Fruit fly (Drosophila melanogaster) whole organism, embryonic: ENCODE results near the gene Kdm2.

Experiments used
- Asciz ChIP-seq: fragments of 200-800 bp; sonication (Bioruptor generic); optimal IDR thresholded peaks from 2 replicates; lab custom pipeline; 2017; ENCODE audit warnings: missing biosample characterization, mild to moderate bottlenecking, missing genetic modification characterization, missing genetic modification reagents
- Blimp-1 ChIP-seq: fragments of 200-800 bp; sonication (Bioruptor generic); optimal IDR thresholded peaks from 3 replicates; lab custom pipeline; 2018; ENCODE audit warnings: missing biosample characterization, missing genetic modification characterization, mild to moderate bottlenecking, moderate library complexity, missing genetic modification reagents
- CG11560 ChIP-seq: fragments of 200-800 bp; sonication (Bioruptor generic); IDR thresholded peaks from 3 replicates; pipeline ENCODE4 v1.3.6; 2022; ENCODE audit warnings: missing biosample characterization, missing genetic modification characterization
- CG12299 ChIP-seq: fragments of 200-800 bp; sonication (Bioruptor generic); optimal IDR thresholded peaks from 2 replicates; lab custom pipeline; 2018; ENCODE audit warnings: missing biosample characterization, mild to moderate bottlenecking, missing genetic modification characterization
- CG12769 ChIP-seq: fragments of 200-800 bp; sonication (Bioruptor generic); optimal IDR thresholded peaks from 2 replicates; lab custom pipeline; 2019; ENCODE audit warnings: missing biosample characterization, mild to moderate bottlenecking, missing genetic modification characterization, moderate library complexity
- CG13287 ChIP-seq: fragments of 200-800 bp; sonication (Bioruptor generic); IDR thresholded peaks from 2 replicates; pipeline ENCODE4 v1.3.6; 2022; ENCODE audit warnings: missing biosample characterization, missing genetic modification characterization; ENCODE audit not compliant: partially characterized antibody
- CG15601 ChIP-seq: fragments of 200-800 bp; sonication (Bioruptor generic); optimal IDR thresholded peaks from 3 replicates; lab custom pipeline; 2019; ENCODE audit warnings: missing biosample characterization, mild to moderate bottlenecking, missing genetic modification characterization, moderate library complexity
- CG1603 ChIP-seq: fragments of 200-800 bp; sonication (Bioruptor generic); optimal IDR thresholded peaks from 2 replicates; lab custom pipeline; 2019; ENCODE audit warnings: missing biosample characterization, mild to moderate bottlenecking, missing genetic modification characterization, moderate library complexity
- CG17568 ChIP-seq: fragments of 200-800 bp; sonication (Bioruptor generic); optimal IDR thresholded peaks from 2 replicates; lab custom pipeline; 2018; ENCODE audit warnings: missing biosample characterization, mild to moderate bottlenecking, missing genetic modification characterization, moderate library complexity
- CG2199 ChIP-seq: fragments of 200-800 bp; sonication (Bioruptor generic); IDR thresholded peaks from 3 replicates; pipeline ENCODE4 v1.3.6; 2022; ENCODE audit warnings: missing biosample characterization, missing genetic modification characterization
- CG31365 ChIP-seq: fragments of 200-800 bp; sonication (Bioruptor generic); optimal IDR thresholded peaks from 2 replicates; lab custom pipeline; 2018; ENCODE audit warnings: missing biosample characterization, mild to moderate bottlenecking, missing genetic modification characterization
- CG34376 ChIP-seq: fragments of 200-800 bp; sonication (Bioruptor generic); optimal IDR thresholded peaks from 2 replicates; lab custom pipeline; 2018; ENCODE audit warnings: missing biosample characterization, mild to moderate bottlenecking, missing genetic modification characterization
- CG4707 ChIP-seq: fragments of 200-800 bp; sonication (Bioruptor generic); optimal IDR thresholded peaks from 2 replicates; lab custom pipeline; 2018; ENCODE audit warnings: missing biosample characterization, mild to moderate bottlenecking, missing genetic modification characterization, moderate library complexity
- CG8290 ChIP-seq, 3 experiments: fragments of 200-800 bp; sonication (Bioruptor generic); optimal IDR thresholded peaks; 2 replicates each; lab custom pipeline; 2016 to 2019; ENCODE audit warnings: missing biosample characterization in 3 of 3, missing genetic modification characterization in 3 of 3, mild to moderate bottlenecking in 2 of 3, moderate library complexity in 1 of 3
- CG9437 ChIP-seq: fragments of 200-800 bp; sonication (Bioruptor generic); optimal IDR thresholded peaks from 2 replicates; lab custom pipeline; 2018; ENCODE audit warnings: missing biosample characterization, mild to moderate bottlenecking, missing genetic modification characterization
- CG9727 ChIP-seq: fragments of 200-800 bp; sonication (Bioruptor generic); optimal IDR thresholded peaks from 3 replicates; lab custom pipeline; 2017; ENCODE audit warnings: missing biosample characterization, mild to moderate bottlenecking, missing genetic modification characterization
- CG9932 ChIP-seq: fragments of 200-800 bp; sonication (Bioruptor generic); IDR thresholded peaks from 2 replicates; pipeline ENCODE4 v1.3.6; 2022; ENCODE audit warnings: missing biosample characterization, missing genetic modification characterization
- D19A ChIP-seq: fragments of 200-800 bp; optimal IDR thresholded peaks from 3 replicates; lab custom pipeline; 2019; ENCODE audit warnings: missing biosample characterization, mild to moderate bottlenecking, missing genetic modification characterization, moderate library complexity
- H15 ChIP-seq: fragments of 200-800 bp; sonication (Bioruptor generic); IDR thresholded peaks from 3 replicates; pipeline ENCODE4 v1.3.6; 2022; ENCODE audit warnings: missing biosample characterization, missing genetic modification characterization
- HmgD ChIP-seq: fragments of 200-800 bp; sonication (Bioruptor generic); optimal IDR thresholded peaks from 3 replicates; lab custom pipeline; 2016; ENCODE audit warnings: missing biosample characterization, missing genetic modification characterization
- MESR4 ChIP-seq: fragments of 200-800 bp; sonication (Bioruptor generic); optimal IDR thresholded peaks from 2 replicates; lab custom pipeline; 2018; ENCODE audit warnings: missing biosample characterization, mild to moderate bottlenecking, missing genetic modification characterization, moderate library complexity
- Med ChIP-seq: fragments of 200-800 bp; sonication (Bioruptor generic); peaks from one replicate; lab custom pipeline; 2016; ENCODE audit warnings: missing biosample characterization, missing genetic modification characterization, mild to moderate bottlenecking, inconsistent platforms, moderate library complexity
- NC2β ChIP-seq: fragments of 200-800 bp; sonication (Bioruptor generic); optimal IDR thresholded peaks from 2 replicates; lab custom pipeline; 2016; ENCODE audit warnings: missing biosample characterization, missing genetic modification characterization
- Pdp1 ChIP-seq, 2 experiments: fragments of 200-800 bp; sonication (Bioruptor generic); optimal IDR thresholded peaks; 3 replicates each; lab custom pipeline; 2016; ENCODE audit warnings: missing biosample characterization in 2 of 2, missing genetic modification characterization in 2 of 2, mild to moderate bottlenecking in 1 of 2, moderate library complexity in 1 of 2
- Ssrp ChIP-seq: fragments of 200-800 bp; sonication (Bioruptor generic); optimal IDR thresholded peaks from 2 replicates; lab custom pipeline; 2018; ENCODE audit warnings: missing biosample characterization, mild to moderate bottlenecking, missing genetic modification characterization, moderate library complexity
- YL-1 ChIP-seq: fragments of 200-800 bp; sonication (Bioruptor generic); optimal IDR thresholded peaks from 3 replicates; lab custom pipeline; 2017; ENCODE audit warnings: missing biosample characterization, mild to moderate bottlenecking, missing genetic modification characterization
- cg ChIP-seq: fragments of 200-800 bp; sonication (Bioruptor generic); optimal IDR thresholded peaks from 3 replicates; lab custom pipeline; 2019; ENCODE audit warnings: missing biosample characterization, mild to moderate bottlenecking, missing genetic modification characterization, moderate library complexity
- crp ChIP-seq, 2 experiments: fragments of 200-800 bp; sonication (Bioruptor generic); optimal IDR thresholded peaks; 2 replicates in 1 of 2; 3 replicates in 1 of 2; lab custom pipeline; 2017; ENCODE audit warnings: missing biosample characterization in 2 of 2, missing genetic modification characterization in 2 of 2, mild to moderate bottlenecking in 1 of 2, moderate library complexity in 1 of 2
- danr ChIP-seq: fragments of 200-800 bp; sonication (Bioruptor generic); IDR thresholded peaks from 2 replicates; pipeline ENCODE4 v1.3.6; 2022; ENCODE audit warnings: missing biosample characterization, missing genetic modification characterization
- disco-r ChIP-seq: fragments of 200-800 bp; sonication (Bioruptor generic); optimal IDR thresholded peaks from 2 replicates; lab custom pipeline; 2016; ENCODE audit warnings: missing biosample characterization, missing genetic modification characterization
- ewg ChIP-seq: fragments of 200-800 bp; sonication (Bioruptor generic); optimal IDR thresholded peaks from 3 replicates; lab custom pipeline; 2017; ENCODE audit warnings: mild to moderate bottlenecking, missing biosample characterization, missing genetic modification reagents, missing genetic modification characterization
- exex ChIP-seq: fragments of 200-800 bp; sonication (Bioruptor generic); optimal IDR thresholded peaks from 4 replicates; lab custom pipeline; 2018; ENCODE audit warnings: missing biosample characterization, mild to moderate bottlenecking, missing genetic modification characterization, moderate library complexity
- fd64A ChIP-seq: fragments of 200-800 bp; sonication (Bioruptor generic); optimal IDR thresholded peaks from 3 replicates; lab custom pipeline; 2018; ENCODE audit warnings: missing biosample characterization, mild to moderate bottlenecking, missing genetic modification characterization
- grau ChIP-seq: fragments of 200-800 bp; optimal IDR thresholded peaks from 3 replicates; lab custom pipeline; 2019; ENCODE audit warnings: missing biosample characterization, mild to moderate bottlenecking, missing genetic modification characterization, moderate library complexity
- kah ChIP-seq: fragments of 200-800 bp; sonication (Bioruptor generic); optimal IDR thresholded peaks from 2 replicates; lab custom pipeline; 2018; ENCODE audit warnings: missing biosample characterization, mild to moderate bottlenecking, missing genetic modification characterization
- kni ChIP-seq: fragments of 200-800 bp; sonication (Bioruptor generic); optimal IDR thresholded peaks from 3 replicates; lab custom pipeline; 2017; ENCODE audit warnings: mild to moderate bottlenecking, missing biosample characterization, missing genetic modification reagents, missing genetic modification characterization
- mirr ChIP-seq: fragments of 200-800 bp; sonication (Bioruptor generic); optimal IDR thresholded peaks from 3 replicates; lab custom pipeline; 2018; ENCODE audit warnings: missing biosample characterization, mild to moderate bottlenecking, missing genetic modification characterization
- nau ChIP-seq: fragments of 200-800 bp; sonication (Bioruptor generic); optimal IDR thresholded peaks from 3 replicates; lab custom pipeline; 2017; ENCODE audit warnings: missing biosample characterization, mild to moderate bottlenecking, missing genetic modification characterization, missing genetic modification reagents
- nerfin-1 ChIP-seq: fragments of 200-800 bp; sonication (Bioruptor generic); optimal IDR thresholded peaks from 3 replicates; lab custom pipeline; 2019; ENCODE audit warnings: missing biosample characterization, mild to moderate bottlenecking, missing genetic modification characterization, moderate library complexity
- nom ChIP-seq: fragments of 200-800 bp; sonication (Bioruptor generic); optimal IDR thresholded peaks from 2 replicates; lab custom pipeline; 2017; ENCODE audit warnings: missing biosample characterization, missing genetic modification characterization, mild to moderate bottlenecking, moderate library complexity, missing genetic modification reagents
- onecut ChIP-seq: fragments of 200-800 bp; sonication (Bioruptor generic); IDR thresholded peaks from 2 replicates; pipeline ENCODE4 v1.3.6; 2022; ENCODE audit warnings: missing biosample characterization, missing genetic modification characterization
- pros ChIP-seq: fragments of 200-800 bp; sonication (Bioruptor generic); optimal IDR thresholded peaks from 3 replicates; lab custom pipeline; 2019; ENCODE audit warnings: missing biosample characterization, mild to moderate bottlenecking, missing genetic modification characterization, moderate library complexity
- vfl ChIP-seq: fragments of 200-800 bp; sonication (Bioruptor generic); optimal IDR thresholded peaks from 2 replicates; lab custom pipeline; 2016; ENCODE audit warnings: missing biosample characterization, missing genetic modification characterization

The Kdm2 gene

dm6 chr3R:9047561-9048465 is 4.5 kb upstream of the Kdm2 start, which contains the start of gene Rel (continued):
- TF ChIP-seq nerfin-1 (tag; lab: Kevin White, UChicago) = peak; percentile 55

- no peak for TF ChIP-seq D19A (tag; lab: Kevin White, UChicago)
- TF ChIP-seq NC2β (GFP tag; lab: Kevin White, UChicago) = no peak
- TF ChIP-seq CG15601 = peak; percentile 17
- peak; percentile 86 for TF ChIP-seq cg (GFP tag; lab: Kevin White, UChicago)
- no peak for TF ChIP-seq CG9932 (GFP tag; lab: Robert Waterston, UW)
- no peak for TF ChIP-seq H15 (GFP tag; lab: Robert Waterston, UW)
- TF ChIP-seq crp (GFP tag; optimal IDR thresholded peaks at IDR 0.05; lab: Kevin White, UChicago) = peak in 1 of 2 experiments; percentile 50
- no peak for TF ChIP-seq grau (tag; lab: Kevin White, UChicago)
- TF ChIP-seq CG4707 (GFP tag; lab: Kevin White, UChicago) = peak; percentile 20
- peak; percentile 26 for TF ChIP-seq ewg (GFP tag; lab: Kevin White, UChicago)
- TF ChIP-seq CG8290 (GFP tag; optimal IDR thresholded peaks at IDR 0.05; lab: Kevin White, UChicago) = no peak
- peak in 1 of 2 experiments; percentile 14 for TF ChIP-seq CG8290 (tag; optimal IDR thresholded peaks at IDR 0.05; lab: Kevin White, UChicago)
- no peak for TF ChIP-seq CG2199
- TF ChIP-seq disco-r (GFP tag; lab: Kevin White, UChicago) = no peak
- peak; percentile 38 for TF ChIP-seq kah
- TF ChIP-seq Ssrp (tag; lab: Kevin White, UChicago) = no peak
- TF ChIP-seq nom (GFP tag; lab: Kevin White, UChicago) = peak; percentile 62
- peak; percentile 33 for TF ChIP-seq CG17568
- peak; percentile 13 for TF ChIP-seq CG1603 (tag; lab: Kevin White, UChicago)
- TF ChIP-seq CG12299 (tag; lab: Kevin White, UChicago) = no peak
- TF ChIP-seq CG12769 (tag; lab: Kevin White, UChicago) = peak; percentile 40
- TF ChIP-seq Pdp1 (GFP tag; optimal IDR thresholded peaks at IDR 0.05; lab: Kevin White, UChicago) = peak in 1 of 2 experiments; percentile 53
- peak; percentile 73 for TF ChIP-seq kni
- TF ChIP-seq mirr (GFP tag; lab: Kevin White, UChicago) = peak; percentile 33
- TF ChIP-seq danr (GFP tag; lab: Robert Waterston, UW) = no peak
- no peak for TF ChIP-seq CG9727 (GFP tag; lab: Kevin White, UChicago)
- TF ChIP-seq CG11560 = no peak
- peak; percentile 65 for TF ChIP-seq exex (tag; lab: Kevin White, UChicago)
- TF ChIP-seq Med (GFP tag; lab: Kevin White, UChicago) = peak; percentile 73
- TF ChIP-seq Asciz = peak; percentile 52
- TF ChIP-seq fd64A (GFP tag; lab: Kevin White, UChicago) = peak; percentile 8
- TF ChIP-seq CG34376 (GFP tag; lab: Kevin White, UChicago) = peak; percentile 52
- TF ChIP-seq pros (GFP tag; lab: Kevin White, UChicago) = peak; percentile 98
- TF ChIP-seq vfl (GFP tag; lab: Kevin White, UChicago) = no peak
- peak; percentile 15 for TF ChIP-seq YL-1 (GFP tag; lab: Kevin White, UChicago)
- peak; percentile 61 for TF ChIP-seq CG9437 (GFP tag; lab: Kevin White, UChicago)
- TF ChIP-seq CG31365 (tag; lab: Kevin White, UChicago) = peak; percentile 23
- 0 out of 2 replicates have a peak, but pooled peaks have one; percentile 0 for TF ChIP-seq onecut (GFP tag; lab: Robert Waterston, UW)
- TF ChIP-seq CG13287 (GFP tag; lab: Robert Waterston, UW) = no peak
- peak; percentile 21 for TF ChIP-seq nau (GFP tag; lab: Kevin White, UChicago)
- peak; percentile 62 for TF ChIP-seq MESR4 (GFP tag; lab: Kevin White, UChicago)
- TF ChIP-seq Blimp-1 (GFP tag; lab: Kevin White, UChicago) = peak; percentile 20
- peak; percentile 16 for TF ChIP-seq HmgD
Measured at dm6 chr3R:9048466-9049072, 3.7 kb upstream of the Kdm2 start, which contains the start of gene Mst85C. Gene Mst85C (plus strand): TSS chr3R:9048645.
